Worm (Caenorhabditis elegans) whole organism, L1 larva: Measurements from ENCODE around the gene tba-7.

ENCODE experiments used
- ama-1 ChIP-seq: fragments of 150-350 bp; optimal IDR thresholded peaks from 2 replicates; lab custom pipeline; 2014
- hpl-2 ChIP-seq: fragments of 150-350 bp; optimal IDR thresholded peaks from 2 replicates; lab custom pipeline; 2014; ENCODE audit warnings: missing biosample characterization, missing genetic modification reagents, missing genetic modification characterization
- nhr-11 ChIP-seq: fragments of 150-350 bp; optimal IDR thresholded peaks from 2 replicates; lab custom pipeline; 2014; ENCODE audit warnings: missing biosample characterization, missing genetic modification characterization
- pag-3 ChIP-seq: sonication (generic microtip); optimal IDR thresholded peaks from 2 replicates; lab custom pipeline; 2017; ENCODE audit warnings: missing genetic modification characterization, mild to moderate bottlenecking, missing compliant biosample characterization, antibody characterized with exemption, borderline replicate concordance; ENCODE audit not compliant: insufficient read depth

DNA sequence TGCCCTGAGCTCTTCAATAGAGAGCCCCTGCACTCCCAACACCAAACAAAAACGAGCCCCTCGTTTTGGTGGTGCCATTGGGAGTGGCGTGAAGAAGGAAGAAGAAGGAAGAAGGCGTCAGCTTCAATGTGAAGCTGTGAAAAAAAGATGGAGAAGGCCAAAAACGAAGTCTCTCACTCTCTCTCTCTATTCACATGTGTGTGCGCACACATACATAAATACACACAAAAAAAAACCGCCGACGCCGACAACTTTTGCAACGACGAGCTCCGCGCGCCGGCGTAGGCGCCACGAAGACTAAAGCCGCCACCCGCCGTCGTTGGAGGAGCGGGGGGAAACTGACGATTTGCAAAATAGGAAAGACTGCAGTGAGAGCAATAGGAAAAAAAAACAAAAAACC is 35.5 kb downstream of the tba-7 start:
- TF ChIP-seq hpl-2 (no peak), nhr-11 (tag; lab: Kevin White, UChicago) (no peak), pag-3 (tag; lab: Kevin White, UChicago) (no peak), ama-1 (lab: Kevin White, UChicago) (no peak)
